Worm (Caenorhabditis elegans): Measurements from ENCODE around the gene spig-5.
"Not testable (repeated sequence)": the region's sequence is repeated elsewhere in the genome, so short reads cannot be mapped to it uniquely, and the experiment has no call there.

DNA sequence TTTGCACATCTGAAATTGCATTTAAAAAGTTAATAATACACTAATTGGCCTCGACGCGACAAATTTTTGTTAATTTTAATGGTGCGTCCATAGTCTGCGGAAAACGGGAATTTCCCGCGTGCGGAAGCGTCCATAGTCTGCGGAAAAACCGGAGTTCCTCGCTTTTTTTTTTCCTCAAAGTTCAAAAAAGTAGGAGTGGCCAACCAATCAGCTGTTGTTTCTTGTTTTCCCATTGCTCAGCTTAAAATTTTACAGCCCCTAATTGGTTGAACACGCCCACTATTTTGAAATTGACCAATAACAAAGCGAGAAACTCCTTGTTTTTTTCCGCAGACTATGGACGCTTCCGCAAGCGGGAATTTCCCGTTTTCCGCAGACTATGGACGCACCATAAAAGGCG lies 49.1 kb downstream of the spig-5 start:
- TF ChIP-seq ets-4 (tag; optimal IDR thresholded peaks at IDR 0.05); gmeb-2 (tag; optimal IDR thresholded peaks at IDR 0.05); ceh-48 (tag; optimal IDR thresholded peaks at IDR 0.05); sox-4 (tag; optimal IDR thresholded peaks at IDR 0.05); T23F11.4 (GFP tag; optimal IDR thresholded peaks at IDR 0.05); elt-2 (tag; optimal IDR thresholded peaks at IDR 0.05); ama-1 (optimal IDR thresholded peaks at IDR 0.05); pqm-1 (tag; optimal IDR thresholded peaks at IDR 0.05); pag-3 (tag; optimal IDR thresholded peaks at IDR 0.05; ENCODE audit: borderline replicate concordance): not testable (repeated sequence)
